Worm (Caenorhabditis elegans): ENCODE results near the gene sre-15.

The sre-15 gene

DNA sequence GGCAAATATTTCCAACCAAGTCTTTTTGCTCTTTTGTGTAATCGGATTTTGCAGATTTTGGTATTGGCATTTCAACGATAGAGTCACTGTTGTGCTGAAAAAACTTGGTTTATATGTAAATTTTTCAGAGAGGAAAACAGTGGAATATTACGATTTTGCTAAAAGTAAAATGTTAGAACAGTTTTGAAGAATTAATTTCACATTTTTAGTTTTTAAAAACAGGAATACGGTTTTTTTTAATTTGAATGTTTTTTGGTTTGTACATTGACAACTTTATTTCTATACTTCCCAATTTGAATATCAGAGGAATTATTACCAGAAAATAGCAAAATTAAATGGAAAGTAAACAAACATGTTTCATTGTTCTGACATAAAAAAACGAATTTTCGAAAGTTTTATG is 8.0 kb upstream of the sre-15 start, which contains the start of gene dnj-26:
dnj-26 (minus strand) TSS at position 101 of the 400 bp plus-strand sequence.
- TF ChIP-seq C34F6.9 (tag; optimal IDR thresholded peaks at IDR 0.05), result no peak
- TF ChIP-seq dmd-4 (tag; optimal IDR thresholded peaks at IDR 0.05), result no peak
- no peak for TF ChIP-seq nhr-21 (tag; optimal IDR thresholded peaks at IDR 0.05)
- TF ChIP-seq nhr-25 (tag; optimal IDR thresholded peaks at IDR 0.05), result no peak
- no peak for TF ChIP-seq unc-39 (tag; optimal IDR thresholded peaks at IDR 0.05)
- TF ChIP-seq peb-1 (tag; optimal IDR thresholded peaks at IDR 0.05), result no peak
- TF ChIP-seq sma-3 (GFP tag; optimal IDR thresholded peaks at IDR 0.05), result no peak
- no peak for TF ChIP-seq aly-2 (tag; optimal IDR thresholded peaks at IDR 0.05)

ce11 chrIV:12238851-12239250 is 5.8 kb downstream of the sre-15 start, which contains the start of gene sre-19:
TSS of gene sre-19 (minus strand) at chrIV:12238951.
- TF ChIP-seq ZK546.5 (tag; optimal IDR thresholded peaks at IDR 0.05), result no peak
- no peak for TF ChIP-seq C34F6.9 (tag; optimal IDR thresholded peaks at IDR 0.05)
- no peak for TF ChIP-seq lin-39 (tag; optimal IDR thresholded peaks at IDR 0.05)
- no peak for TF ChIP-seq snpc-4 (tag; optimal IDR thresholded peaks at IDR 0.05)
- TF ChIP-seq lsy-2 (tag; optimal IDR thresholded peaks at IDR 0.05), result no peak
- TF ChIP-seq alr-1 (tag; optimal IDR thresholded peaks at IDR 0.05), result no peak
- no peak for TF ChIP-seq elt-3 (tag; optimal IDR thresholded peaks at IDR 0.05)

ce11 chrIV:12236011-12236410 is 8.6 kb downstream of the sre-15 start, which contains the start of gene sre-16:
TSS of gene sre-16 (minus strand) at chrIV:12236111.
- TF ChIP-seq nhr-23 (tag; optimal IDR thresholded peaks at IDR 0.05), result no peak
- no peak for TF ChIP-seq zag-1 (tag; optimal IDR thresholded peaks at IDR 0.05)
- TF ChIP-seq blmp-1 (tag; optimal IDR thresholded peaks at IDR 0.05; ENCODE audit: insufficient read depth), result no peak
- TF ChIP-seq peb-1 (tag; optimal IDR thresholded peaks at IDR 0.05), result no peak
- no peak for TF ChIP-seq F13H6.1 (tag; optimal IDR thresholded peaks at IDR 0.05)
- TF ChIP-seq nhr-10 (tag; optimal IDR thresholded peaks at IDR 0.05), result no peak
- TF ChIP-seq ztf-4 (tag; optimal IDR thresholded peaks at IDR 0.05), result no peak
- no peak for TF ChIP-seq sem-4 (tag; optimal IDR thresholded peaks at IDR 0.05)
- TF ChIP-seq elt-1 (tag; optimal IDR thresholded peaks at IDR 0.05), result no peak
- TF ChIP-seq nhr-129 (tag; optimal IDR thresholded peaks at IDR 0.05), result no peak
- TF ChIP-seq nhr-11 (tag; optimal IDR thresholded peaks at IDR 0.05), result no peak
- no peak for TF ChIP-seq ztf-11 (tag; optimal IDR thresholded peaks at IDR 0.05)
- TF ChIP-seq ceh-82 (tag; optimal IDR thresholded peaks at IDR 0.05), result no peak
- TF ChIP-seq lin-39 (tag; optimal IDR thresholded peaks at IDR 0.05), result no peak
- TF ChIP-seq nhr-12 (tag; optimal IDR thresholded peaks at IDR 0.05), result no peak
- no peak for TF ChIP-seq nhr-77 (tag; optimal IDR thresholded peaks at IDR 0.05)
- TF ChIP-seq C34F6.9 (tag; optimal IDR thresholded peaks at IDR 0.05), result no peak
- TF ChIP-seq gmeb-1 (tag; optimal IDR thresholded peaks at IDR 0.05), result no peak
- TF ChIP-seq snpc-4 (tag; optimal IDR thresholded peaks at IDR 0.05), result no peak

- TF ChIP-seq F13H6.1 (tag; optimal IDR thresholded peaks at IDR 0.05) (no peak), lsy-2 (tag; optimal IDR thresholded peaks at IDR 0.05) (no peak), fos-1 (tag; optimal IDR thresholded peaks at IDR 0.05) (no peak), unc-62 (GFP tag; optimal IDR thresholded peaks at IDR 0.05) (no peak), nhr-21 (tag; optimal IDR thresholded peaks at IDR 0.05) (no peak), aly-2 (tag; optimal IDR thresholded peaks at IDR 0.05) (no peak), nhr-6 (tag; optimal IDR thresholded peaks at IDR 0.05) (no peak)
Observed at ce11 chrIV:12229679-12230078, 14.9 kb downstream of the sre-15 start, which contains the start of gene sre-18. TSS of gene sre-18 (minus strand) at chrIV:12229779.

- TF ChIP-seq Y55F3AM.14 (GFP tag; optimal IDR thresholded peaks at IDR 0.05) (no peak), sma-3 (GFP tag; optimal IDR thresholded peaks at IDR 0.05) (peak; percentile 39)
Observed at ce11 chrIV:12227012-12227411, 17.6 kb downstream of the sre-15 start, which contains the start of gene mlt-3. TSS of gene mlt-3 (minus strand) at chrIV:12227112.

DNA sequence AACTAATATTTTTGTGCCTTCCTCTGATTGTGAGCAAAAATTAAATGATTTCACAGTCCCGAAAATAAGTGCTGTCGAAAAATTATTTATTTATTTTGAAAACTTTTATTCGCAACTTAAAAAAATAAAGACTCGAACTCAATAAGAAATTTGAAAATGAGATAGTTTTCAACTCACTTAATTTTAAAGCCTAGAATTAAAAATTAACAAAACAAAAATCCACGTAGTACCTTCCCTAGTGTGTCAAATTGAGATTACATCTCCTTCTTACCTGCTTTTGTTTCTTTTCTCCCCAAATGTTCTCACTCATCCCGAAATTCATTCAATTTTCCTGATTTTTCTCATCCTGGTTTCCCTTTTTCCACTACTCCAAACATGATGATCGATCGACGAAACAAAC is 25.3 kb downstream of the sre-15 start, which contains the start of gene F35G2.5:
F35G2.5 (plus strand) TSS at position 301 of the 400 bp plus-strand sequence.
- no peak for TF ChIP-seq skn-1 (tag; optimal IDR thresholded peaks at IDR 0.05)
- no peak for TF ChIP-seq alr-1 (tag; optimal IDR thresholded peaks at IDR 0.05)
- TF ChIP-seq nhr-12 (tag; optimal IDR thresholded peaks at IDR 0.05), result no peak
- no peak for TF ChIP-seq sem-4 (tag; optimal IDR thresholded peaks at IDR 0.05)
- no peak for TF ChIP-seq nhr-25 (tag; optimal IDR thresholded peaks at IDR 0.05)
- no peak for TF ChIP-seq ceh-16 (tag; optimal IDR thresholded peaks at IDR 0.05)
- no peak for TF ChIP-seq mab-5 (tag; optimal IDR thresholded peaks at IDR 0.05)
- no peak for TF ChIP-seq mdl-1 (tag; optimal IDR thresholded peaks at IDR 0.05)
- no peak for TF ChIP-seq F13H6.1 (tag; optimal IDR thresholded peaks at IDR 0.05)
- no peak for TF ChIP-seq blmp-1 (tag; optimal IDR thresholded peaks at IDR 0.05; ENCODE audit: insufficient read depth)
- TF ChIP-seq peb-1 (tag; optimal IDR thresholded peaks at IDR 0.05), result no peak
- TF ChIP-seq unc-55 (GFP tag; optimal IDR thresholded peaks at IDR 0.05), result no peak
- no peak for TF ChIP-seq ceh-82 (tag; optimal IDR thresholded peaks at IDR 0.05)
- TF ChIP-seq nhr-237 (tag; optimal IDR thresholded peaks at IDR 0.05), result no peak
- TF ChIP-seq mbf-1 (tag; optimal IDR thresholded peaks at IDR 0.05), result no peak
- no peak for TF ChIP-seq unc-62 (GFP tag; optimal IDR thresholded peaks at IDR 0.05)

Data from whole organism, L2 larva.